Fruit fly (Drosophila melanogaster) whole organism, pupa: ENCODE measurements around the gene CG15172.

Source experiments
- CG12605 ChIP-seq: fragments of 200-800 bp; sonication (Bioruptor generic); IDR thresholded peaks from 2 replicates; pipeline ENCODE4 v1.3.6; 2022; ENCODE audit warnings: missing biosample characterization, missing genetic modification characterization
- CG13204 ChIP-seq: fragments of 200-800 bp; sonication (Bioruptor generic); optimal IDR thresholded peaks from 2 replicates; lab custom pipeline; 2018; ENCODE audit warnings: missing biosample characterization, mild to moderate bottlenecking, missing genetic modification characterization, moderate library complexity
- CG14655 ChIP-seq: fragments of 200-800 bp; sonication (Bioruptor generic); optimal IDR thresholded peaks from 3 replicates; lab custom pipeline; 2017; ENCODE audit warnings: mild to moderate bottlenecking, missing biosample characterization, missing genetic modification reagents, missing genetic modification characterization
- CG32121 ChIP-seq: fragments of 200-800 bp; sonication (Bioruptor generic); IDR thresholded peaks from 2 replicates; pipeline ENCODE4 v1.3.6; 2022; ENCODE audit warnings: missing biosample characterization, missing genetic modification characterization
- CG8159 ChIP-seq: fragments of 200-800 bp; sonication (Bioruptor generic); optimal IDR thresholded peaks from 3 replicates; lab custom pipeline; 2018; ENCODE audit warnings: missing biosample characterization, mild to moderate bottlenecking, missing genetic modification characterization, moderate library complexity
- CG9948 ChIP-seq: fragments of 200-800 bp; sonication (Bioruptor generic); optimal IDR thresholded peaks from 2 replicates; lab custom pipeline; 2018; ENCODE audit warnings: missing biosample characterization, mild to moderate bottlenecking, missing genetic modification characterization, moderate library complexity
- D1 ChIP-seq: fragments of 200-800 bp; sonication (Bioruptor generic); optimal IDR thresholded peaks from 2 replicates; lab custom pipeline; 2018; ENCODE audit warnings: missing biosample characterization, mild to moderate bottlenecking, missing genetic modification characterization, moderate library complexity
- Pif1A ChIP-seq: fragments of 200-800 bp; sonication (Bioruptor generic); optimal IDR thresholded peaks from 3 replicates; lab custom pipeline; 2016; ENCODE audit warnings: missing biosample characterization, missing genetic modification characterization
- Snoo ChIP-seq: fragments of 200-800 bp; sonication (Bioruptor generic); optimal IDR thresholded peaks from 3 replicates; lab custom pipeline; 2017; ENCODE audit warnings: missing biosample characterization, mild to moderate bottlenecking, missing genetic modification characterization, inconsistent platforms
- fd96Ca ChIP-seq: fragments of 200-800 bp; sonication (Bioruptor generic); IDR thresholded peaks from 3 replicates; pipeline ENCODE4 v1.3.6; 2022; ENCODE audit warnings: missing biosample characterization, missing genetic modification characterization
- rn ChIP-seq: fragments of 200-800 bp; sonication (Bioruptor generic); IDR thresholded peaks from 2 replicates; pipeline ENCODE4 v1.3.6; 2022; ENCODE audit warnings: missing biosample characterization, missing genetic modification characterization

Gene CG15172

dm6 chr2L:19068393-19068792 lies 46.2 kb downstream of the CG15172 start:
- no peak for TF ChIP-seq D1
- no peak for TF ChIP-seq CG13204
- no peak for TF ChIP-seq fd96Ca (GFP tag; lab: Robert Waterston, UW)
- no peak for TF ChIP-seq Pif1A (GFP tag; lab: Kevin White, UChicago)
- no peak for TF ChIP-seq Snoo (tag; lab: Kevin White, UChicago)
- TF ChIP-seq CG32121 (GFP tag; lab: Robert Waterston, UW), result no peak

dm6 chr2L:19069548-19070145 lies 47.4 kb downstream of the CG15172 start, which contains the start of gene CG10702:
CG10702 (minus strand) TSS chr2L:19069851.
- TF ChIP-seq CG9948 (tag; lab: Kevin White, UChicago), result no peak
- peak; percentile 64; the same call in 2 of the 3 replicates for TF ChIP-seq fd96Ca (GFP tag; lab: Robert Waterston, UW)

dm6 chr2L:19071713-19072112 lies 49.5 kb downstream of the CG15172 start:
- TF ChIP-seq rn (GFP tag; lab: Robert Waterston, UW), result no peak
- no peak for TF ChIP-seq CG12605 (GFP tag; lab: Robert Waterston, UW)
- no peak for TF ChIP-seq CG8159 (tag; lab: Kevin White, UChicago)
- TF ChIP-seq CG14655 (GFP tag; lab: Kevin White, UChicago), result no peak
- no peak for TF ChIP-seq CG32121 (GFP tag; lab: Robert Waterston, UW)
- TF ChIP-seq CG9948 (tag; lab: Kevin White, UChicago), result no peak
